Worm (Caenorhabditis elegans) whole organism, young adult: Measurements from ENCODE around the gene K01A2.5.

ENCODE experiments used
- B0019.2 ChIP-seq: fragments of 200-800 bp; sonication (Bioruptor generic); conservative IDR thresholded peaks from 2 replicates; pipeline ENCODE4 v1.3.6; 2022; ENCODE audit warnings: missing genetic modification reagents, missing genetic modification characterization, missing compliant biosample characterization
- B0336.3 ChIP-seq: fragments of 200-800 bp; sonication (Bioruptor generic); IDR thresholded peaks from 2 replicates; pipeline ENCODE4 v1.3.6; 2022; ENCODE audit warnings: missing genetic modification characterization, missing compliant biosample characterization
- C17E4.6 ChIP-seq: fragments of 200-800 bp; sonication (Bioruptor generic); IDR thresholded peaks from 2 replicates; pipeline ENCODE4 v1.3.6; 2022; ENCODE audit warnings: missing genetic modification reagents, missing genetic modification characterization, missing compliant biosample characterization
- F33H1.4 ChIP-seq: fragments of 200-800 bp; sonication (Bioruptor generic); IDR thresholded peaks from 2 replicates; pipeline ENCODE4 v1.3.6; 2022; ENCODE audit warnings: missing genetic modification reagents, missing genetic modification characterization, missing compliant biosample characterization
- F39B2.1 ChIP-seq: fragments of 200-800 bp; sonication (Bioruptor generic); IDR thresholded peaks from 2 replicates; pipeline ENCODE4 v1.3.6; 2022; ENCODE audit warnings: missing genetic modification reagents, missing genetic modification characterization, missing compliant biosample characterization
- F52B5.7 ChIP-seq: sonication (generic microtip); optimal IDR thresholded peaks from 2 replicates; lab custom pipeline; 2016; ENCODE audit warnings: mild to moderate bottlenecking, missing genetic modification characterization, missing compliant biosample characterization
- K11D2.4 ChIP-seq: fragments of 200-800 bp; sonication (Bioruptor generic); IDR thresholded peaks from 2 replicates; pipeline ENCODE4 v1.3.6; 2022; ENCODE audit warnings: missing genetic modification reagents, missing genetic modification characterization, missing compliant biosample characterization
- T07F8.4 ChIP-seq: sonication (generic microtip); optimal IDR thresholded peaks from 2 replicates; lab custom pipeline; 2016; ENCODE audit warnings: mild to moderate bottlenecking, missing genetic modification characterization, moderate library complexity, missing compliant biosample characterization
- T26A5.8 ChIP-seq: sonication (generic microtip); optimal IDR thresholded peaks from 2 replicates; lab custom pipeline; 2016; ENCODE audit warnings: missing genetic modification characterization, missing compliant biosample characterization
- Y56A3A.18 ChIP-seq: fragments of 200-800 bp; sonication (Bioruptor generic); IDR thresholded peaks from 2 replicates; pipeline ENCODE4 v1.3.6; 2022; ENCODE audit warnings: missing genetic modification reagents, missing genetic modification characterization, missing compliant biosample characterization
- Y95B8A.8 ChIP-seq: fragments of 200-800 bp; sonication (Bioruptor generic); IDR thresholded peaks from 2 replicates; pipeline ENCODE4 v1.3.6; 2022; ENCODE audit warnings: missing genetic modification reagents, missing genetic modification characterization, missing compliant biosample characterization
- atf-7 ChIP-seq: sonication (generic microtip); optimal IDR thresholded peaks from 2 replicates; lab custom pipeline; 2017; ENCODE audit warnings: mild to moderate bottlenecking, missing genetic modification characterization, missing compliant biosample characterization
- attf-3 ChIP-seq: fragments of 200-800 bp; sonication (Bioruptor generic); conservative IDR thresholded peaks from 2 replicates; pipeline ENCODE4 v1.3.6; 2022; ENCODE audit warnings: missing genetic modification reagents, missing genetic modification characterization, missing compliant biosample characterization
- bed-1 ChIP-seq: fragments of 200-800 bp; sonication (Bioruptor generic); IDR thresholded peaks from 2 replicates; pipeline ENCODE4 v1.3.6; 2022; ENCODE audit warnings: missing genetic modification reagents, missing genetic modification characterization, missing compliant biosample characterization
- bed-2 ChIP-seq: fragments of 200-800 bp; sonication (Bioruptor generic); IDR thresholded peaks from 2 replicates; pipeline ENCODE4 v1.3.6; 2022; ENCODE audit warnings: missing genetic modification reagents, missing genetic modification characterization, missing compliant biosample characterization
- ccch-3 ChIP-seq: fragments of 200-800 bp; sonication (Bioruptor generic); optimal IDR thresholded peaks from 2 replicates; lab custom pipeline; 2018; ENCODE audit warnings: mild to moderate bottlenecking, missing genetic modification characterization, missing compliant biosample characterization
- cebp-2 ChIP-seq: fragments of 200-800 bp; sonication (Bioruptor generic); IDR thresholded peaks from 2 replicates; pipeline ENCODE4 v1.3.6; 2022; ENCODE audit warnings: missing genetic modification characterization, missing compliant biosample characterization
- ceh-27 ChIP-seq: fragments of 200-800 bp; sonication (Bioruptor generic); optimal IDR thresholded peaks from 2 replicates; lab custom pipeline; 2018; ENCODE audit warnings: mild to moderate bottlenecking, missing genetic modification characterization, moderate library complexity, missing compliant biosample characterization
- ceh-79 ChIP-seq: sonication (generic microtip); optimal IDR thresholded peaks from 2 replicates; lab custom pipeline; 2017; ENCODE audit warnings: mild to moderate bottlenecking, missing genetic modification characterization, missing compliant biosample characterization
- chd-7 ChIP-seq: sonication (generic microtip); optimal IDR thresholded peaks from 2 replicates; lab custom pipeline; 2016; ENCODE audit warnings: mild to moderate bottlenecking, missing genetic modification characterization, moderate library complexity, missing compliant biosample characterization
- die-1 ChIP-seq: sonication (generic microtip); optimal IDR thresholded peaks from 2 replicates; lab custom pipeline; 2016; ENCODE audit warnings: missing genotype, mild to moderate bottlenecking, missing genetic modification characterization, missing compliant biosample characterization
- efl-1 ChIP-seq: fragments of 150-350 bp; optimal IDR thresholded peaks from 2 replicates; lab custom pipeline; 2014; ENCODE audit warnings: missing biosample characterization, missing genetic modification reagents, missing genetic modification characterization
- egl-44 ChIP-seq: fragments of 200-800 bp; sonication (Bioruptor generic); IDR thresholded peaks from 2 replicates; pipeline ENCODE4 v1.3.6; 2022; ENCODE audit warnings: missing genetic modification reagents, missing genetic modification characterization, missing compliant biosample characterization
- ekl-4 ChIP-seq: fragments of 200-800 bp; sonication (Bioruptor generic); IDR thresholded peaks from 2 replicates; pipeline ENCODE4 v1.3.6; 2022; ENCODE audit warnings: missing genetic modification reagents, missing genetic modification characterization, missing compliant biosample characterization
- hlh-26 ChIP-seq: fragments of 200-800 bp; sonication (Bioruptor generic); conservative IDR thresholded peaks from 2 replicates; pipeline ENCODE4 v1.3.6; 2022; ENCODE audit warnings: missing genetic modification reagents, missing genetic modification characterization, missing compliant biosample characterization
- hsf-1 ChIP-seq: fragments of 200-800 bp; sonication (Bioruptor generic); IDR thresholded peaks from 2 replicates; pipeline ENCODE4 v1.3.6; 2022; ENCODE audit warnings: missing genetic modification reagents, missing genetic modification characterization, missing compliant biosample characterization
- let-526 ChIP-seq: fragments of 200-800 bp; sonication (Bioruptor generic); IDR thresholded peaks from 2 replicates; pipeline ENCODE4 v1.3.6; 2022; ENCODE audit warnings: missing genetic modification reagents, missing genetic modification characterization, missing compliant biosample characterization
- lin-54 ChIP-seq: fragments of 200-800 bp; sonication (Bioruptor generic); optimal IDR thresholded peaks from 2 replicates; lab custom pipeline; 2018; ENCODE audit warnings: mild to moderate bottlenecking, missing genetic modification characterization, missing compliant biosample characterization
- madf-8 ChIP-seq: fragments of 200-800 bp; sonication (Bioruptor generic); conservative IDR thresholded peaks from 2 replicates; pipeline ENCODE4 v1.3.6; 2022; ENCODE audit warnings: missing genetic modification reagents, missing genetic modification characterization, missing compliant biosample characterization
- mxl-1 ChIP-seq: sonication (generic microtip); optimal IDR thresholded peaks from 2 replicates; lab custom pipeline; 2016; ENCODE audit warnings: missing genetic modification characterization, missing compliant biosample characterization
- nfya-1 ChIP-seq: sonication (generic microtip); optimal IDR thresholded peaks from 2 replicates; lab custom pipeline; 2017; ENCODE audit warnings: antibody characterized with exemption, missing compliant biosample characterization, missing genetic modification characterization, borderline replicate concordance; ENCODE audit not compliant: insufficient read depth
- nfya-2 ChIP-seq: fragments of 200-800 bp; sonication (Bioruptor generic); IDR thresholded peaks from 2 replicates; pipeline ENCODE4 v1.3.6; 2022; ENCODE audit warnings: missing genetic modification reagents, missing genetic modification characterization, missing compliant biosample characterization
- nhr-120 ChIP-seq: fragments of 200-800 bp; sonication (Bioruptor generic); IDR thresholded peaks from 2 replicates; pipeline ENCODE4 v1.3.6; 2022; ENCODE audit warnings: missing genetic modification characterization, missing compliant biosample characterization
- nhr-179 ChIP-seq: sonication (generic microtip); optimal IDR thresholded peaks from 2 replicates; lab custom pipeline; 2016; ENCODE audit warnings: mild to moderate bottlenecking, missing genetic modification characterization, missing compliant biosample characterization
- nhr-27 ChIP-seq: fragments of 200-800 bp; sonication (Bioruptor generic); optimal IDR thresholded peaks from 2 replicates; lab custom pipeline; 2018; ENCODE audit warnings: mild to moderate bottlenecking, missing genetic modification characterization, moderate library complexity, missing compliant biosample characterization
- nhr-80 ChIP-seq: sonication (generic microtip); optimal IDR thresholded peaks from 2 replicates; lab custom pipeline; 2016; ENCODE audit warnings: missing genetic modification characterization, missing compliant biosample characterization
- nhr-90 ChIP-seq: sonication (generic microtip); optimal IDR thresholded peaks from 2 replicates; lab custom pipeline; 2016; ENCODE audit warnings: missing genotype, mild to moderate bottlenecking, missing genetic modification characterization, missing compliant biosample characterization
- pha-4 ChIP-seq: fragments of 150-350 bp; sonication (generic microtip); optimal IDR thresholded peaks from 2 replicates; lab custom pipeline; 2014; ENCODE audit warnings: missing biosample characterization, missing genetic modification reagents, missing genetic modification characterization
- rec-8 ChIP-seq, 2 experiments: sonication (generic microtip); optimal IDR thresholded peaks; 2 replicates each; lab custom pipeline; 2016; ENCODE audit warnings: mild to moderate bottlenecking in 2 of 2, missing genetic modification characterization in 2 of 2, missing genetic modification reagents in 2 of 2, missing genotype in 2 of 2, missing biosample characterization in 1 of 2, missing compliant biosample characterization in 1 of 2, moderate library complexity in 1 of 2
- rpc-1 ChIP-seq, 2 experiments: fragments of 150-350 bp in 1 of 2; sonication (generic microtip) in 1 of 2; optimal IDR thresholded peaks; 2 replicates each; lab custom pipeline; 2014 to 2018; ENCODE audit warnings: missing biosample characterization in 1 of 2, missing genetic modification characterization in 1 of 2, missing genetic modification reagents in 1 of 2, missing genotype in 1 of 2
- snpc-1.1 ChIP-seq: sonication (generic microtip); optimal IDR thresholded peaks from 2 replicates; lab custom pipeline; 2017; ENCODE audit warnings: missing genetic modification characterization, mild to moderate bottlenecking, missing compliant biosample characterization, antibody characterized with exemption, moderate library complexity, missing genotype, missing genetic modification reagents; ENCODE audit not compliant: insufficient read depth
- snpc-1.3 ChIP-seq: sonication (generic microtip); optimal IDR thresholded peaks from 2 replicates; lab custom pipeline; 2017; ENCODE audit warnings: missing genetic modification characterization, mild to moderate bottlenecking, missing compliant biosample characterization, antibody characterized with exemption, moderate library complexity, missing genotype, missing genetic modification reagents; ENCODE audit not compliant: insufficient read depth
- zim-3 ChIP-seq: sonication (generic microtip); optimal IDR thresholded peaks from 2 replicates; lab custom pipeline; 2017; ENCODE audit warnings: mild to moderate bottlenecking, missing genetic modification characterization, moderate library complexity, missing compliant biosample characterization
- ztf-25 ChIP-seq: fragments of 200-800 bp; sonication (Bioruptor generic); IDR thresholded peaks from 2 replicates; pipeline ENCODE4 v1.3.6; 2022; ENCODE audit warnings: missing genetic modification reagents, missing genetic modification characterization, missing compliant biosample characterization
- ztf-26 ChIP-seq: sonication (generic microtip); optimal IDR thresholded peaks from 2 replicates; lab custom pipeline; 2017; ENCODE audit warnings: missing genetic modification characterization, missing compliant biosample characterization

The K01A2.5 gene

DNA sequence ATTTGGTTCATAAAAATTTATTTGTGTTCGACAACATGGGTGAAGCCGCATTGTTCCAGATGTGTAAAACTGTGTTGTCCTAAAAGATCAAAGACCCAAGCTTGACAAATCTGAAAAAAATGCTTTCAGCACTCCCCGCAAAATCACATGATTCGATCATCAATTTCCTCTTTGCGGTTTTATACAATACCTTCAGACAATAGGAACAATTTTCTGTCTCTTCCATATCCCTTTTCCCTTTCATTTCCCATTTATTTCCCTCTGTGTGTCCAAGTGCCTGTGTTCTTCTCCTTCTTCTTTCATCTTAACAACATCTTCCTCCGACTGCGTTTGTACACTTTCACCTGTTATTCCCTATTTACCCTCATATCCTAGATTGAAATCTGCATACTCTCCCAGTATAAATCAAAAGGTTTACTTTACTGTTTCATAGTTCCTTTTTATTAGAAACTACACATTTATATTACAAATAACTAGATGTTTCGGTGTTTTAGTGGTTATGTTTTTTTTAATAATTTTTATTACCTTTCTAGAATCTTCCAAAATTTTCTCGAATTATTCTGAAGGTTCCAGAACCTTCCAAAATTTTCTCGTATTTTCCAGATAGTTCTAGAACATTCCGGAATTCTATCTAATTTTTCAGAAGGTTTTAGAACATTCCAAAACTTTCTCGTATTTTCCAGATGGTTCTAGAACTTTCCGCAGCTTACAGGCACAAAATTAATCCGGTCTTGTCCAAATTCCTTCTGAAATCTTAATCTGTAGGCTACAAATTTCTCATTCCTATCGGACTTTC, at the start of gene K01A2.5:
Gene K01A2.5, plus strand, starts transcription at position 297 of the 796 bp plus-strand sequence.
- TF ChIP-seq atf-7 (tag; lab: Kevin White, UChicago) (no peak), rpc-1 (optimal IDR thresholded peaks at IDR 0.05; lab: Kevin White, UChicago) (peak; percentile 51), rpc-1 (tag; optimal IDR thresholded peaks at IDR 0.05; lab: Kevin White, UChicago) (no peak), hsf-1 (GFP tag; lab: Robert Waterston, UW) (peak; percentile 85)

ce11 chrII:255124-255523, 45.9 kb upstream of the K01A2.5 start:
- peak; percentile 65 for TF ChIP-seq pha-4 (tag; lab: Kevin White, UChicago)
- no peak for TF ChIP-seq nfya-2 (GFP tag; lab: Robert Waterston, UW)
- 0 out of 2 replicates have a peak, but pooled peaks have one; percentile 4 for TF ChIP-seq ztf-25 (GFP tag; lab: Robert Waterston, UW)
- TF ChIP-seq T26A5.8 (tag; lab: Kevin White, UChicago) = no peak
- TF ChIP-seq nhr-27 (tag; lab: Kevin White, UChicago) = no peak
- TF ChIP-seq cebp-2 = 0 out of 2 replicates have a peak, but pooled peaks have one; percentile 35
- TF ChIP-seq zim-3 (tag; lab: Kevin White, UChicago) = peak; percentile 48
- peak; percentile 53; the same call in 1 of the 2 replicates for TF ChIP-seq Y56A3A.18 (GFP tag; lab: Robert Waterston, UW)
- no peak for TF ChIP-seq bed-2
- peak; percentile 79 for TF ChIP-seq efl-1 (GFP tag; lab: Kevin White, UChicago)
- peak; percentile 95 for TF ChIP-seq ceh-27 (GFP tag; lab: Kevin White, UChicago)
- TF ChIP-seq attf-3 (GFP tag; lab: Robert Waterston, UW) = peak; percentile 80
- TF ChIP-seq ekl-4 (GFP tag; lab: Robert Waterston, UW) = peak; percentile 88
- TF ChIP-seq let-526 (GFP tag; lab: Robert Waterston, UW) = peak; percentile 82; the same call in 1 of the 2 replicates
- TF ChIP-seq lin-54 (GFP tag; lab: Kevin White, UChicago) = peak; percentile 91
- TF ChIP-seq bed-1 (GFP tag; lab: Robert Waterston, UW) = no peak
- no peak for TF ChIP-seq ceh-79 (tag; lab: Kevin White, UChicago)
- TF ChIP-seq nhr-120 (GFP tag; lab: Robert Waterston, UW) = no peak
- TF ChIP-seq F33H1.4 = peak; percentile 59
- peak; percentile 92 for TF ChIP-seq K11D2.4 (GFP tag; lab: Robert Waterston, UW)
- TF ChIP-seq nhr-90 (tag; lab: Kevin White, UChicago) = peak; percentile 4
- peak; percentile 93 for TF ChIP-seq Y95B8A.8
- no peak for TF ChIP-seq hlh-26
- no peak for TF ChIP-seq nfya-1 (tag; lab: Kevin White, UChicago)
- peak; percentile 48 for TF ChIP-seq ccch-3 (GFP tag; lab: Kevin White, UChicago)
- TF ChIP-seq F52B5.7 (tag; lab: Kevin White, UChicago) = peak; percentile 54
- peak in 1 of 2 experiments; percentile 72 for TF ChIP-seq rec-8 (tag; optimal IDR thresholded peaks at IDR 0.05; lab: Kevin White, UChicago)
- 0 out of 2 replicates have a peak, but pooled peaks have one; percentile 41 for TF ChIP-seq egl-44 (GFP tag; lab: Robert Waterston, UW)
- TF ChIP-seq ztf-26 (tag; lab: Kevin White, UChicago) = peak; percentile 76
- no peak for TF ChIP-seq C17E4.6 (GFP tag; lab: Robert Waterston, UW)
- TF ChIP-seq snpc-1.3 (tag; lab: Kevin White, UChicago) = peak; percentile 71
- TF ChIP-seq snpc-1.1 = peak; percentile 86
- peak; percentile 29 for TF ChIP-seq T07F8.4 (tag; lab: Kevin White, UChicago)
- peak; percentile 95 for TF ChIP-seq B0336.3 (GFP tag; lab: Robert Waterston, UW)
- TF ChIP-seq nhr-80 (tag; lab: Kevin White, UChicago) = peak; percentile 70
- TF ChIP-seq nhr-179 (tag; lab: Kevin White, UChicago) = no peak
- TF ChIP-seq B0019.2 (GFP tag; lab: Robert Waterston, UW) = peak; percentile 69
- TF ChIP-seq die-1 (tag; lab: Kevin White, UChicago) = peak; percentile 23
- TF ChIP-seq madf-8 (GFP tag; lab: Robert Waterston, UW) = peak; percentile 56
- peak; percentile 30 for TF ChIP-seq chd-7
- TF ChIP-seq mxl-1 (tag; lab: Kevin White, UChicago) = no peak
- TF ChIP-seq F39B2.1 (GFP tag; lab: Robert Waterston, UW) = no peak
